Worm (Caenorhabditis elegans) whole organism, late embryonic: ENCODE results near the gene F52C6.3.

Experiments
- C08G9.2 ChIP-seq: sonication (generic microtip); optimal IDR thresholded peaks from 2 replicates; lab custom pipeline; 2016; ENCODE audit warnings: mild to moderate bottlenecking, missing genetic modification characterization, moderate library complexity, missing compliant biosample characterization
- C38D4.7 ChIP-seq: fragments of 200-800 bp; sonication (Bioruptor generic); optimal IDR thresholded peaks from 2 replicates; lab custom pipeline; 2018; ENCODE audit warnings: mild to moderate bottlenecking, missing genetic modification characterization, moderate library complexity, missing compliant biosample characterization
- F13H6.1 ChIP-seq: sonication (generic microtip); optimal IDR thresholded peaks from 2 replicates; lab custom pipeline; 2016; ENCODE audit warnings: missing genetic modification characterization, missing compliant biosample characterization
- K09A11.1 ChIP-seq: sonication (generic microtip); optimal IDR thresholded peaks from 2 replicates; lab custom pipeline; 2017; ENCODE audit warnings: antibody characterized with exemption, mild to moderate bottlenecking, missing genetic modification characterization, missing compliant biosample characterization; ENCODE audit not compliant: insufficient read depth
- T23F11.4 ChIP-seq: fragments of 200-800 bp; sonication (Bioruptor generic); optimal IDR thresholded peaks from 2 replicates; lab custom pipeline; 2018; ENCODE audit warnings: mild to moderate bottlenecking, missing genetic modification characterization, missing compliant biosample characterization
- ahr-1 ChIP-seq: sonication (generic microtip); optimal IDR thresholded peaks from 2 replicates; lab custom pipeline; 2016; ENCODE audit warnings: missing genetic modification characterization, missing compliant biosample characterization
- ama-1 ChIP-seq: fragments of 150-350 bp; optimal IDR thresholded peaks from 2 replicates; lab custom pipeline; 2014
- ceh-2 ChIP-seq: sonication (generic microtip); optimal IDR thresholded peaks from 2 replicates; lab custom pipeline; 2016; ENCODE audit warnings: missing genotype, missing genetic modification characterization, missing compliant biosample characterization
- ceh-30 ChIP-seq: fragments of 150-350 bp; optimal IDR thresholded peaks from 2 replicates; lab custom pipeline; 2014; ENCODE audit warnings: missing biosample characterization, missing genetic modification characterization
- ceh-31 ChIP-seq: sonication (generic microtip); optimal IDR thresholded peaks from 2 replicates; lab custom pipeline; 2016; ENCODE audit warnings: missing genetic modification characterization, missing compliant biosample characterization
- ceh-45 ChIP-seq: fragments of 200-800 bp; sonication (Bioruptor generic); IDR thresholded peaks from 2 replicates; pipeline ENCODE4 v1.3.6; 2022; ENCODE audit warnings: missing genetic modification reagents, missing genetic modification characterization, missing compliant biosample characterization
- dve-1 ChIP-seq: sonication (generic microtip); optimal IDR thresholded peaks from 2 replicates; lab custom pipeline; 2017; ENCODE audit warnings: antibody characterized with exemption, mild to moderate bottlenecking, missing genetic modification characterization, missing compliant biosample characterization
- elt-2 ChIP-seq: sonication (generic microtip); optimal IDR thresholded peaks from 2 replicates; lab custom pipeline; 2016; ENCODE audit warnings: missing genetic modification reagents, missing genetic modification characterization, missing compliant biosample characterization
- ets-4 ChIP-seq: sonication (generic microtip); optimal IDR thresholded peaks from 2 replicates; lab custom pipeline; 2016; ENCODE audit warnings: missing genetic modification characterization, missing compliant biosample characterization
- fax-1 ChIP-seq: sonication (generic microtip); optimal IDR thresholded peaks from 2 replicates; lab custom pipeline; 2016; ENCODE audit warnings: missing genotype, missing genetic modification characterization, missing compliant biosample characterization
- fkh-10 ChIP-seq: fragments of 150-350 bp; optimal IDR thresholded peaks from 2 replicates; lab custom pipeline; 2014; ENCODE audit warnings: missing biosample characterization, missing genetic modification reagents, missing genetic modification characterization
- fkh-6 ChIP-seq: sonication (generic microtip); optimal IDR thresholded peaks from 2 replicates; lab custom pipeline; 2016; ENCODE audit warnings: missing genetic modification characterization, missing compliant biosample characterization
- gmeb-2 ChIP-seq: sonication (generic microtip); optimal IDR thresholded peaks from 2 replicates; lab custom pipeline; 2016; ENCODE audit warnings: missing genetic modification characterization, inconsistent platforms, missing compliant biosample characterization
- hlh-13 ChIP-seq: fragments of 200-800 bp; sonication (Bioruptor generic); optimal IDR thresholded peaks from 2 replicates; lab custom pipeline; 2018; ENCODE audit warnings: mild to moderate bottlenecking, missing genetic modification characterization, missing compliant biosample characterization
- hlh-30 ChIP-seq: sonication (generic microtip); optimal IDR thresholded peaks from 2 replicates; lab custom pipeline; 2017; ENCODE audit warnings: antibody characterized with exemption, missing genetic modification characterization, missing compliant biosample characterization; ENCODE audit not compliant: insufficient read depth
- lin-11 ChIP-seq: fragments of 200-800 bp; sonication (Bioruptor generic); optimal IDR thresholded peaks from 2 replicates; lab custom pipeline; 2018; ENCODE audit warnings: mild to moderate bottlenecking, missing genetic modification characterization, missing compliant biosample characterization
- mec-3 ChIP-seq: sonication (generic microtip); optimal IDR thresholded peaks from 2 replicates; lab custom pipeline; 2016; ENCODE audit warnings: borderline replicate concordance, missing genetic modification characterization, missing compliant biosample characterization
- nhr-11 ChIP-seq: fragments of 150-350 bp; optimal IDR thresholded peaks from 2 replicates; lab custom pipeline; 2014; ENCODE audit warnings: missing biosample characterization, missing genetic modification characterization
- nhr-232 ChIP-seq: sonication (generic microtip); optimal IDR thresholded peaks from 2 replicates; lab custom pipeline; 2016; ENCODE audit warnings: missing genetic modification characterization, missing compliant biosample characterization
- npax-4 ChIP-seq: sonication (generic microtip); optimal IDR thresholded peaks from 2 replicates; lab custom pipeline; 2016; ENCODE audit warnings: missing genetic modification characterization, missing compliant biosample characterization
- pag-3 ChIP-seq: sonication (generic microtip); optimal IDR thresholded peaks from 2 replicates; lab custom pipeline; 2016; ENCODE audit warnings: missing compliant biosample characterization, missing genetic modification characterization, borderline replicate concordance
- pha-2 ChIP-seq: sonication (generic microtip); optimal IDR thresholded peaks from 2 replicates; lab custom pipeline; 2017; ENCODE audit warnings: mild to moderate bottlenecking, missing genetic modification characterization, missing compliant biosample characterization
- pqm-1 ChIP-seq: sonication (generic microtip); optimal IDR thresholded peaks from 2 replicates; lab custom pipeline; 2016; ENCODE audit warnings: missing genetic modification characterization, missing compliant biosample characterization
- ref-2 ChIP-seq: sonication (generic microtip); optimal IDR thresholded peaks from 2 replicates; lab custom pipeline; 2016; ENCODE audit warnings: missing genetic modification characterization, missing compliant biosample characterization
- rnt-1 ChIP-seq: sonication (generic microtip); optimal IDR thresholded peaks from 2 replicates; lab custom pipeline; 2016; ENCODE audit warnings: missing genetic modification characterization, missing compliant biosample characterization
- sox-2 ChIP-seq: fragments of 200-800 bp; sonication (Bioruptor generic); IDR thresholded peaks from 2 replicates; pipeline ENCODE4 v1.3.6; 2022; ENCODE audit warnings: missing genetic modification reagents, missing genetic modification characterization, missing compliant biosample characterization
- syd-9 ChIP-seq: sonication (generic microtip); optimal IDR thresholded peaks from 2 replicates; lab custom pipeline; 2016; ENCODE audit warnings: mild to moderate bottlenecking, missing genetic modification characterization, moderate library complexity, missing compliant biosample characterization
- tbx-7 ChIP-seq: sonication (generic microtip); optimal IDR thresholded peaks from 2 replicates; lab custom pipeline; 2016; ENCODE audit warnings: missing genotype, missing genetic modification characterization, missing compliant biosample characterization
- unc-42 ChIP-seq: sonication (generic microtip); optimal IDR thresholded peaks from 2 replicates; lab custom pipeline; 2016; ENCODE audit warnings: missing genotype, missing genetic modification characterization, missing compliant biosample characterization
- unc-55 ChIP-seq: sonication (generic microtip); optimal IDR thresholded peaks from 2 replicates; lab custom pipeline; 2017; ENCODE audit warnings: missing biosample characterization, missing genetic modification reagents, missing genetic modification characterization
- unc-86 ChIP-seq: sonication (generic microtip); optimal IDR thresholded peaks from 2 replicates; lab custom pipeline; 2016; ENCODE audit warnings: missing genetic modification characterization, missing compliant biosample characterization

The F52C6.3 gene

ce11 chrII:1912741-1913140, 11.8 kb upstream of the F52C6.3 start, which contains the start of gene math-31:
Gene math-31, minus strand, starts transcription at chrII:1912841.
- no peak for TF ChIP-seq ceh-31 (tag; lab: Kevin White, UChicago)
- no peak for TF ChIP-seq unc-86 (tag; lab: Kevin White, UChicago)
- no peak for TF ChIP-seq nhr-11
- TF ChIP-seq fkh-6 (tag; lab: Kevin White, UChicago): no peak
- no peak for TF ChIP-seq ets-4
- TF ChIP-seq npax-4 (tag; lab: Kevin White, UChicago): no peak
- TF ChIP-seq ceh-45 (GFP tag; lab: Robert Waterston, UW): no peak
- TF ChIP-seq gmeb-2 (tag; lab: Kevin White, UChicago): no peak
- TF ChIP-seq ref-2 (tag; lab: Kevin White, UChicago): no peak
- no peak for TF ChIP-seq pag-3 (tag; lab: Kevin White, UChicago)
- TF ChIP-seq nhr-232 (tag; lab: Kevin White, UChicago): no peak
- TF ChIP-seq tbx-7 (tag; lab: Kevin White, UChicago): no peak
- no peak for TF ChIP-seq lin-11 (tag; lab: Kevin White, UChicago)
- TF ChIP-seq dve-1 (tag; lab: Kevin White, UChicago): no peak
- no peak for TF ChIP-seq K09A11.1
- no peak for TF ChIP-seq ahr-1 (tag; lab: Kevin White, UChicago)
- TF ChIP-seq ceh-2 (tag; lab: Kevin White, UChicago): no peak
- TF ChIP-seq F13H6.1 (tag; lab: Kevin White, UChicago): no peak
- no peak for TF ChIP-seq mec-3 (tag; lab: Kevin White, UChicago)

ce11 chrII:1917862-1918261, 6.7 kb upstream of the F52C6.3 start, which contains the start of gene bath-4:
Gene bath-4, minus strand, starts transcription at chrII:1917962.
- no peak for TF ChIP-seq ref-2 (tag; lab: Kevin White, UChicago)
- TF ChIP-seq sox-2 (GFP tag; lab: Robert Waterston, UW): no peak
- TF ChIP-seq tbx-7 (tag; lab: Kevin White, UChicago): no peak
- TF ChIP-seq lin-11 (tag; lab: Kevin White, UChicago): no peak
- no peak for TF ChIP-seq pqm-1 (tag; lab: Kevin White, UChicago)
- TF ChIP-seq gmeb-2 (tag; lab: Kevin White, UChicago): no peak
- TF ChIP-seq pha-2: no peak
- no peak for TF ChIP-seq syd-9 (tag; lab: Kevin White, UChicago)
- TF ChIP-seq elt-2 (tag; lab: Kevin White, UChicago): no peak
- TF ChIP-seq, all 69 proteins: peak for 0

ce11 chrII:1921018-1921417, 3.5 kb upstream of the F52C6.3 start, which contains the start of gene bath-7:
Gene bath-7, minus strand, starts transcription at chrII:1921118.
- TF ChIP-seq fkh-6 (tag; lab: Kevin White, UChicago) (no peak), nhr-11 (no peak), tbx-7 (tag; lab: Kevin White, UChicago) (no peak), T23F11.4 (GFP tag; lab: Kevin White, UChicago) (no peak), hlh-13 (GFP tag; lab: Kevin White, UChicago) (no peak), unc-55 (GFP tag; lab: Kevin White, UChicago) (no peak), C38D4.7 (GFP tag; lab: Kevin White, UChicago) (no peak), pag-3 (tag; lab: Kevin White, UChicago) (no peak), nhr-232 (tag; lab: Kevin White, UChicago) (no peak), mec-3 (tag; lab: Kevin White, UChicago) (no peak), ref-2 (tag; lab: Kevin White, UChicago) (no peak), fkh-10 (no peak), rnt-1 (no peak), ama-1 (lab: Kevin White, UChicago) (no peak), unc-42 (no peak), gmeb-2 (tag; lab: Kevin White, UChicago) (no peak), C08G9.2 (tag; lab: Kevin White, UChicago) (no peak), ceh-30 (tag; lab: Kevin White, UChicago) (no peak), fax-1 (tag; lab: Kevin White, UChicago) (no peak), hlh-30 (tag; lab: Kevin White, UChicago) (no peak)
